Worm (Caenorhabditis elegans) whole organism, L3 larva: Measurements from ENCODE around the gene F36F12.2.

Source experiments
- R02D3.7 ChIP-seq: fragments of 150-350 bp; optimal IDR thresholded peaks from 2 replicates; lab custom pipeline; 2014; ENCODE audit warnings: missing biosample characterization, missing genetic modification characterization
- aly-2 ChIP-seq: fragments of 150-350 bp; optimal IDR thresholded peaks from 2 replicates; lab custom pipeline; 2014; ENCODE audit warnings: missing biosample characterization, missing genetic modification characterization
- ceh-16 ChIP-seq: sonication (generic microtip); optimal IDR thresholded peaks from 2 replicates; lab custom pipeline; 2017; ENCODE audit warnings: missing biosample characterization, missing genetic modification characterization
- ceh-82 ChIP-seq: fragments of 150-350 bp; optimal IDR thresholded peaks from 2 replicates; lab custom pipeline; 2014; ENCODE audit warnings: missing biosample characterization, missing genetic modification characterization
- elt-1 ChIP-seq: fragments of 150-350 bp; optimal IDR thresholded peaks from 2 replicates; lab custom pipeline; 2014; ENCODE audit warnings: missing biosample characterization, missing genetic modification characterization
- jun-1 ChIP-seq: fragments of 150-350 bp; optimal IDR thresholded peaks from 2 replicates; lab custom pipeline; 2014; ENCODE audit warnings: missing biosample characterization, missing genetic modification reagents, missing genetic modification characterization
- nfya-1 ChIP-seq: sonication (generic microtip); optimal IDR thresholded peaks from 2 replicates; lab custom pipeline; 2017; ENCODE audit warnings: missing genetic modification characterization, mild to moderate bottlenecking, missing compliant biosample characterization, antibody characterized with exemption, moderate library complexity; ENCODE audit not compliant: insufficient read depth
- nhr-11 ChIP-seq: fragments of 150-350 bp; optimal IDR thresholded peaks from 2 replicates; lab custom pipeline; 2014; ENCODE audit warnings: missing biosample characterization, missing genetic modification characterization
- nhr-12 ChIP-seq: fragments of 150-350 bp; optimal IDR thresholded peaks from 2 replicates; lab custom pipeline; 2014; ENCODE audit warnings: missing biosample characterization, missing genetic modification characterization
- nhr-76 ChIP-seq: fragments of 150-350 bp; sonication (generic microtip); optimal IDR thresholded peaks from 5 replicates; lab custom pipeline; 2014; ENCODE audit warnings: missing biosample characterization, missing genetic modification characterization
- pha-4 ChIP-seq: fragments of 150-350 bp; optimal IDR thresholded peaks from 2 replicates; lab custom pipeline; 2014; ENCODE audit warnings: missing biosample characterization, missing genetic modification reagents, missing genetic modification characterization
- zag-1 ChIP-seq: fragments of 150-350 bp; optimal IDR thresholded peaks from 2 replicates; lab custom pipeline; 2014; ENCODE audit warnings: missing biosample characterization, missing genetic modification characterization
- ztf-4 ChIP-seq: fragments of 150-350 bp; optimal IDR thresholded peaks from 2 replicates; lab custom pipeline; 2014; ENCODE audit warnings: missing biosample characterization, missing genetic modification characterization

DNA sequence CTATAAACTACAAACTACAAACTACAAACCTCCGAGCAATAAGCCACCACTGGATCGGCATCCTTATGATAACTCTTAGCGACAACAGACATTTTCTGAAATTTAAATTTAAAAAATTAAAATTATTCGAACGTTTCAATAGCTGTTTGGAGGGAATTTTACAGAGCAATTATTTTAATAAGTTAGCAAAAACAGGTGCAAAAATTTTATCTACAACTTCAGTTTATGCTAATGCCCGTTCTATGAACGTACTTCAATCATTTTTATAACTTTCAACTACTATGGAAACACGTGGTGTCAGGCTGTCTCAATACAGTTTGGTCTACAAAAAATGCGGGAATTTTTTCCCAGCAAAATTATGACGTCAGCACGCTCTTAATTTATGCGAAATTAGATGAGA lies 41.6 kb downstream of the F36F12.2 start, which contains the start of gene comt-5:
- no peak for TF ChIP-seq pha-4 (tag; lab: Kevin White, UChicago)
- no peak for TF ChIP-seq ceh-16 (tag; lab: Kevin White, UChicago)
- no peak for TF ChIP-seq R02D3.7 (tag; lab: Kevin White, UChicago)
- TF ChIP-seq ceh-82 (tag; lab: Kevin White, UChicago): no peak
- no peak for TF ChIP-seq jun-1 (tag; lab: Kevin White, UChicago)
- no peak for TF ChIP-seq ztf-4 (tag; lab: Kevin White, UChicago)
- no peak for TF ChIP-seq nfya-1 (tag; lab: Kevin White, UChicago)
- no peak for TF ChIP-seq aly-2 (tag; lab: Kevin White, UChicago)
- TF ChIP-seq nhr-12 (tag; lab: Kevin White, UChicago): no peak
- TF ChIP-seq nhr-11 (tag; lab: Kevin White, UChicago): no peak
- TF ChIP-seq zag-1 (tag; lab: Kevin White, UChicago): no peak
- TF ChIP-seq elt-1: no peak
- TF ChIP-seq nhr-76 (tag; lab: Kevin White, UChicago): no peak
